Worm (Caenorhabditis elegans) whole organism, L1 larva: ENCODE measurements around the gene ttr-51.

ENCODE experiments used
- C16A3.4 ChIP-seq: fragments of 150-350 bp; optimal IDR thresholded peaks from 2 replicates; lab custom pipeline; 2014; ENCODE audit warnings: missing biosample characterization, missing genetic modification characterization
- F16B12.6 ChIP-seq: fragments of 150-350 bp; optimal IDR thresholded peaks from 2 replicates; lab custom pipeline; 2014; ENCODE audit warnings: missing biosample characterization, missing genetic modification characterization
- Y116A8C.19 ChIP-seq: sonication (generic microtip); optimal IDR thresholded peaks from 2 replicates; lab custom pipeline; 2016; ENCODE audit warnings: missing compliant biosample characterization, missing genetic modification characterization, borderline replicate concordance
- aha-1 ChIP-seq: fragments of 150-350 bp; optimal IDR thresholded peaks from 2 replicates; lab custom pipeline; 2014; ENCODE audit warnings: missing biosample characterization, missing genetic modification characterization
- aly-2 ChIP-seq: fragments of 150-350 bp; optimal IDR thresholded peaks from 2 replicates; lab custom pipeline; 2014; ENCODE audit warnings: missing biosample characterization, missing genetic modification characterization
- ama-1 ChIP-seq: fragments of 150-350 bp; optimal IDR thresholded peaks from 2 replicates; lab custom pipeline; 2014
- ceh-63 ChIP-seq: fragments of 200-800 bp; sonication (Bioruptor generic); optimal IDR thresholded peaks from 2 replicates; lab custom pipeline; 2018; ENCODE audit warnings: mild to moderate bottlenecking, missing genetic modification characterization, missing compliant biosample characterization
- ceh-8 ChIP-seq: fragments of 200-800 bp; sonication (Bioruptor generic); optimal IDR thresholded peaks from 2 replicates; lab custom pipeline; 2018; ENCODE audit warnings: mild to moderate bottlenecking, missing genetic modification characterization, moderate library complexity, missing compliant biosample characterization
- ceh-82 ChIP-seq, 3 experiments: fragments of 150-350 bp in 1 of 3; sonication (generic microtip) in 2 of 3; optimal IDR thresholded peaks; 2 replicates each; lab custom pipeline; 2014 to 2017; ENCODE audit warnings: missing biosample characterization in 3 of 3, missing genetic modification characterization in 3 of 3
- ceh-88 ChIP-seq: fragments of 200-800 bp; sonication (Bioruptor generic); IDR thresholded peaks from 2 replicates; pipeline ENCODE4 v1.3.6; 2022; ENCODE audit warnings: missing genetic modification characterization, missing compliant biosample characterization
- ces-1 ChIP-seq: fragments of 150-350 bp; optimal IDR thresholded peaks from 2 replicates; lab custom pipeline; 2014; ENCODE audit warnings: missing biosample characterization, missing genetic modification reagents, missing genetic modification characterization
- dsc-1 ChIP-seq: sonication (generic microtip); optimal IDR thresholded peaks from 2 replicates; lab custom pipeline; 2016; ENCODE audit warnings: mild to moderate bottlenecking, missing genetic modification characterization, missing compliant biosample characterization
- efl-1 ChIP-seq, 4 experiments: fragments of 150-350 bp; optimal IDR thresholded peaks in 3 of 4; peaks in 1 of 4; 1 replicate in 1 of 4; 2 replicates in 3 of 4; lab custom pipeline; 2014; ENCODE audit warnings: missing biosample characterization in 2 of 4, missing genetic modification characterization in 2 of 4, missing genetic modification reagents in 2 of 4
- efl-3 ChIP-seq: fragments of 200-800 bp; sonication (Bioruptor generic); optimal IDR thresholded peaks from 2 replicates; lab custom pipeline; 2018; ENCODE audit warnings: mild to moderate bottlenecking, missing genetic modification characterization, missing compliant biosample characterization
- egl-27 ChIP-seq, 2 experiments: fragments of 150-350 bp in 1 of 2; sonication (generic microtip); optimal IDR thresholded peaks; 3 replicates each; lab custom pipeline; 2017 to 2018; ENCODE audit warnings: missing biosample characterization in 2 of 2, missing genetic modification characterization in 2 of 2, missing genetic modification reagents in 2 of 2
- elt-3 ChIP-seq, 6 experiments: fragments of 150-350 bp in 1 of 6; sonication (generic microtip); optimal IDR thresholded peaks; 2 replicates each; lab custom pipeline; 2017 to 2018; ENCODE audit warnings: missing biosample characterization in 6 of 6, missing genetic modification characterization in 6 of 6, inconsistent platforms in 1 of 6
- ets-5 ChIP-seq: fragments of 200-800 bp; sonication (Bioruptor generic); IDR thresholded peaks from 2 replicates; pipeline ENCODE4 v1.3.6; 2022; ENCODE audit warnings: missing genetic modification characterization, missing compliant biosample characterization
- fkh-10 ChIP-seq: sonication (generic microtip); optimal IDR thresholded peaks from 2 replicates; lab custom pipeline; 2017; ENCODE audit warnings: missing biosample characterization, missing genetic modification reagents, missing genetic modification characterization
- fkh-8 ChIP-seq: sonication (generic microtip); optimal IDR thresholded peaks from 2 replicates; lab custom pipeline; 2016; ENCODE audit warnings: mild to moderate bottlenecking, missing genetic modification characterization, missing compliant biosample characterization
- grh-1 ChIP-seq: fragments of 200-800 bp; sonication (Bioruptor generic); IDR thresholded peaks from 2 replicates; pipeline ENCODE4 v1.3.6; 2022; ENCODE audit warnings: missing genetic modification reagents, missing genetic modification characterization, missing compliant biosample characterization
- hlh-17 ChIP-seq: fragments of 200-800 bp; sonication (Bioruptor generic); optimal IDR thresholded peaks from 2 replicates; lab custom pipeline; 2018; ENCODE audit warnings: missing genetic modification characterization, mild to moderate bottlenecking, missing compliant biosample characterization, moderate library complexity, borderline replicate concordance
- hpl-2 ChIP-seq: fragments of 150-350 bp; optimal IDR thresholded peaks from 2 replicates; lab custom pipeline; 2014; ENCODE audit warnings: missing biosample characterization, missing genetic modification reagents, missing genetic modification characterization
- irx-1 ChIP-seq: sonication (generic microtip); optimal IDR thresholded peaks from 2 replicates; lab custom pipeline; 2016; ENCODE audit warnings: missing genetic modification characterization, missing compliant biosample characterization
- isw-1 ChIP-seq: fragments of 200-800 bp; sonication (Bioruptor generic); IDR thresholded peaks from 2 replicates; pipeline ENCODE4 v1.3.6; 2022; ENCODE audit warnings: missing genetic modification characterization, missing compliant biosample characterization
- jun-1 ChIP-seq: fragments of 150-350 bp; optimal IDR thresholded peaks from 2 replicates; lab custom pipeline; 2014; ENCODE audit warnings: missing biosample characterization, missing genetic modification reagents, missing genetic modification characterization
- lin-39 ChIP-seq: fragments of 150-350 bp; optimal IDR thresholded peaks from 2 replicates; lab custom pipeline; 2014; ENCODE audit warnings: missing biosample characterization, missing genetic modification reagents, missing genetic modification characterization
- mab-9 ChIP-seq: fragments of 200-800 bp; sonication (Bioruptor generic); IDR thresholded peaks from 2 replicates; pipeline ENCODE4 v1.3.6; 2022; ENCODE audit warnings: missing genetic modification reagents, missing genetic modification characterization, missing compliant biosample characterization
- mdl-1 ChIP-seq, 2 experiments: fragments of 150-350 bp; optimal IDR thresholded peaks; 2 replicates each; lab custom pipeline; 2014 to 2017; ENCODE audit warnings: missing biosample characterization in 2 of 2, missing genetic modification characterization in 2 of 2, inconsistent platforms in 1 of 2
- mef-2 ChIP-seq: fragments of 150-350 bp; optimal IDR thresholded peaks from 2 replicates; lab custom pipeline; 2014; ENCODE audit warnings: missing biosample characterization, missing genetic modification characterization
- nhr-12 ChIP-seq: sonication (generic microtip); optimal IDR thresholded peaks from 2 replicates; lab custom pipeline; 2017; ENCODE audit warnings: missing biosample characterization, missing genetic modification characterization
- nhr-20 ChIP-seq: sonication (generic microtip); optimal IDR thresholded peaks from 2 replicates; lab custom pipeline; 2016; ENCODE audit warnings: mild to moderate bottlenecking, missing genetic modification characterization, missing compliant biosample characterization
- nhr-237 ChIP-seq: fragments of 150-350 bp; optimal IDR thresholded peaks from 2 replicates; lab custom pipeline; 2014; ENCODE audit warnings: missing biosample characterization, missing genetic modification characterization
- nhr-71 ChIP-seq: sonication (generic microtip); optimal IDR thresholded peaks from 2 replicates; lab custom pipeline; 2016; ENCODE audit warnings: mild to moderate bottlenecking, missing genetic modification characterization, moderate library complexity, missing compliant biosample characterization
- nhr-76 ChIP-seq: sonication (generic microtip); optimal IDR thresholded peaks from 2 replicates; lab custom pipeline; 2017; ENCODE audit warnings: missing biosample characterization, missing genetic modification characterization
- nhr-84 ChIP-seq: sonication (generic microtip); optimal IDR thresholded peaks from 2 replicates; lab custom pipeline; 2017; ENCODE audit warnings: missing biosample characterization, missing genetic modification characterization
- nhr-85 ChIP-seq: sonication (generic microtip); peaks from one replicate; lab custom pipeline; 2016; ENCODE audit warnings: missing genetic modification characterization, inconsistent platforms, missing compliant biosample characterization
- nhr-90 ChIP-seq: sonication (generic microtip); optimal IDR thresholded peaks from 2 replicates; lab custom pipeline; 2016; ENCODE audit warnings: mild to moderate bottlenecking, missing genetic modification characterization, missing compliant biosample characterization; ENCODE audit not compliant: poor library complexity
- pax-3 ChIP-seq: fragments of 200-800 bp; sonication (Bioruptor generic); optimal IDR thresholded peaks from 2 replicates; lab custom pipeline; 2018; ENCODE audit warnings: mild to moderate bottlenecking, missing genetic modification characterization, moderate library complexity, missing compliant biosample characterization
- pqm-1 ChIP-seq: sonication (generic microtip); optimal IDR thresholded peaks from 3 replicates; lab custom pipeline; 2017; ENCODE audit warnings: missing biosample characterization, missing genetic modification characterization
- snpc-4 ChIP-seq: fragments of 150-350 bp; optimal IDR thresholded peaks from 2 replicates; lab custom pipeline; 2014; ENCODE audit warnings: missing biosample characterization, missing genetic modification characterization
- snu-23 ChIP-seq: sonication (generic microtip); optimal IDR thresholded peaks from 2 replicates; lab custom pipeline; 2016; ENCODE audit warnings: missing genetic modification characterization, missing compliant biosample characterization
- sptf-1 ChIP-seq: fragments of 150-350 bp; optimal IDR thresholded peaks from 2 replicates; lab custom pipeline; 2014; ENCODE audit warnings: missing biosample characterization, missing genetic modification characterization
- sup-37 ChIP-seq: fragments of 200-800 bp; sonication (Bioruptor generic); optimal IDR thresholded peaks from 2 replicates; lab custom pipeline; 2018; ENCODE audit warnings: mild to moderate bottlenecking, missing genetic modification characterization, missing compliant biosample characterization
- swsn-7 ChIP-seq: sonication (generic microtip); optimal IDR thresholded peaks from 2 replicates; lab custom pipeline; 2016; ENCODE audit warnings: missing genetic modification characterization, missing compliant biosample characterization
- unc-30 ChIP-seq: sonication (generic microtip); optimal IDR thresholded peaks from 2 replicates; lab custom pipeline; 2017; ENCODE audit warnings: missing biosample characterization, missing genetic modification characterization
- unc-62 ChIP-seq: fragments of 150-350 bp; optimal IDR thresholded peaks from 2 replicates; lab custom pipeline; 2014; ENCODE audit warnings: missing biosample characterization, missing genetic modification reagents, missing genetic modification characterization
- unc-86 ChIP-seq: sonication (generic microtip); optimal IDR thresholded peaks from 2 replicates; lab custom pipeline; 2016; ENCODE audit warnings: missing genetic modification characterization, missing compliant biosample characterization
- unc-98 ChIP-seq: fragments of 200-800 bp; sonication (Bioruptor generic); IDR thresholded peaks from 2 replicates; pipeline ENCODE4 v1.3.6; 2022; ENCODE audit warnings: missing genetic modification characterization, missing compliant biosample characterization
- vab-15 ChIP-seq: sonication (generic microtip); optimal IDR thresholded peaks from 2 replicates; lab custom pipeline; 2017; ENCODE audit warnings: missing genotype, mild to moderate bottlenecking, missing genetic modification characterization, missing compliant biosample characterization
- xbp-1 ChIP-seq: sonication (generic microtip); optimal IDR thresholded peaks from 2 replicates; lab custom pipeline; 2016; ENCODE audit warnings: missing genetic modification characterization, missing compliant biosample characterization
- zag-1 ChIP-seq: fragments of 150-350 bp; optimal IDR thresholded peaks from 2 replicates; lab custom pipeline; 2014; ENCODE audit warnings: missing biosample characterization, missing genetic modification characterization
- zip-4 ChIP-seq: fragments of 200-800 bp; sonication (Bioruptor generic); optimal IDR thresholded peaks from 2 replicates; lab custom pipeline; 2018; ENCODE audit warnings: mild to moderate bottlenecking, missing genetic modification characterization, moderate library complexity, missing compliant biosample characterization
- ztf-11 ChIP-seq, 2 experiments: sonication (generic microtip); optimal IDR thresholded peaks; 2 replicates each; lab custom pipeline; 2016 to 2017; ENCODE audit warnings: missing genetic modification characterization in 2 of 2, missing biosample characterization in 1 of 2, missing compliant biosample characterization in 1 of 2
- ztf-4 ChIP-seq: fragments of 150-350 bp; optimal IDR thresholded peaks from 2 replicates; lab custom pipeline; 2014; ENCODE audit warnings: missing biosample characterization, missing genetic modification characterization

ttr-51 gene

ce11 chrIV:13272494-13272893 lies 20.4 kb upstream of the ttr-51 start, which contains the start of gene unc-26:
unc-26 (minus strand) TSS chrIV:13272516.
- TF ChIP-seq nhr-20 (tag; lab: Kevin White, UChicago) (no peak), ceh-82 (tag; optimal IDR thresholded peaks at IDR 0.05; lab: Kevin White, UChicago) (peak in 1 of 3 experiments; percentile 63), ama-1 (lab: Kevin White, UChicago) (no peak), nhr-71 (tag; lab: Kevin White, UChicago) (peak; percentile 53), zag-1 (tag; lab: Kevin White, UChicago) (no peak), nhr-12 (tag; lab: Kevin White, UChicago) (no peak), ces-1 (no peak), unc-30 (no peak), snu-23 (GFP tag; lab: Kevin White, UChicago) (peak; percentile 43), sptf-1 (no peak), swsn-7 (tag; lab: Kevin White, UChicago) (peak; percentile 46), egl-27 (tag; optimal IDR thresholded peaks at IDR 0.05; lab: Kevin White, UChicago) (no peak), ets-5 (GFP tag; lab: Robert Waterston, UW) (no peak), pax-3 (tag; lab: Kevin White, UChicago) (no peak), C16A3.4 (no peak), nhr-76 (tag; lab: Kevin White, UChicago) (no peak), ceh-88 (GFP tag; lab: Robert Waterston, UW) (no peak), vab-15 (no peak), grh-1 (no peak), mab-9 (no peak), snpc-4 (no peak), ztf-4 (no peak), fkh-10 (GFP tag; lab: Kevin White, UChicago) (no peak), lin-39 (no peak), ceh-8 (GFP tag; lab: Kevin White, UChicago) (no peak), zip-4 (GFP tag; lab: Kevin White, UChicago) (no peak), efl-3 (GFP tag; lab: Kevin White, UChicago) (no peak), mdl-1 (tag; optimal IDR thresholded peaks at IDR 0.05; lab: Kevin White, UChicago) (no peak), Y116A8C.19 (tag; lab: Kevin White, UChicago) (no peak), sup-37 (GFP tag; lab: Kevin White, UChicago) (no peak), nhr-237 (tag; lab: Kevin White, UChicago) (no peak), pqm-1 (tag; lab: Kevin White, UChicago) (no peak), irx-1 (no peak), F16B12.6 (tag; lab: Kevin White, UChicago) (no peak), mef-2 (tag; lab: Kevin White, UChicago) (no peak), dsc-1 (tag; lab: Kevin White, UChicago) (peak; percentile 22), aha-1 (tag; lab: Kevin White, UChicago) (no peak), fkh-8 (tag; lab: Kevin White, UChicago) (no peak), elt-3 (tag; optimal IDR thresholded peaks at IDR 0.05; lab: Kevin White, UChicago) (no peak), nhr-85 (tag; lab: Kevin White, UChicago) (no peak), efl-1 (optimal IDR thresholded peaks at IDR 0.05; lab: Kevin White, UChicago) (peak; percentile 47 to 60), efl-1 (GFP tag; optimal IDR thresholded peaks at IDR 0.05 in 1 of 2; lab: Kevin White, UChicago) (no peak), hlh-17 (no peak), isw-1 (GFP tag; lab: Robert Waterston, UW) (no peak), unc-62 (GFP tag; lab: Kevin White, UChicago) (no peak), xbp-1 (peak; percentile 29), aly-2 (tag; lab: Kevin White, UChicago) (no peak), hpl-2 (GFP tag; lab: Kevin White, UChicago) (no peak), ztf-11 (tag; optimal IDR thresholded peaks at IDR 0.05; lab: Kevin White, UChicago) (no peak), unc-98 (GFP tag; lab: Robert Waterston, UW) (no peak), jun-1 (tag; lab: Kevin White, UChicago) (no peak), nhr-84 (no peak), unc-86 (tag; lab: Kevin White, UChicago) (peak; percentile 65), ceh-63 (GFP tag; lab: Kevin White, UChicago) (no peak), nhr-90 (tag; lab: Kevin White, UChicago) (no peak)
